Worm (Caenorhabditis elegans) whole organism, late embryonic: ENCODE results near the gene srf-3.

Experiments used
- ama-1 ChIP-seq: fragments of 150-350 bp; optimal IDR thresholded peaks from 2 replicates; lab custom pipeline; 2014
- ceh-24 ChIP-seq: sonication (generic microtip); optimal IDR thresholded peaks from 2 replicates; lab custom pipeline; 2016; ENCODE audit warnings: mild to moderate bottlenecking, missing genetic modification characterization, missing compliant biosample characterization
- elt-4 ChIP-seq: sonication (generic microtip); optimal IDR thresholded peaks from 2 replicates; lab custom pipeline; 2016; ENCODE audit warnings: missing genetic modification characterization, missing compliant biosample characterization
- ets-4 ChIP-seq: sonication (generic microtip); optimal IDR thresholded peaks from 2 replicates; lab custom pipeline; 2016; ENCODE audit warnings: missing genetic modification characterization, missing compliant biosample characterization
- hlh-13 ChIP-seq: fragments of 200-800 bp; sonication (Bioruptor generic); optimal IDR thresholded peaks from 2 replicates; lab custom pipeline; 2018; ENCODE audit warnings: mild to moderate bottlenecking, missing genetic modification characterization, missing compliant biosample characterization
- ref-2 ChIP-seq: sonication (generic microtip); optimal IDR thresholded peaks from 2 replicates; lab custom pipeline; 2016; ENCODE audit warnings: missing genetic modification characterization, missing compliant biosample characterization
- sox-4 ChIP-seq: sonication (generic microtip); optimal IDR thresholded peaks from 2 replicates; lab custom pipeline; 2017; ENCODE audit warnings: mild to moderate bottlenecking, missing genetic modification characterization, inconsistent platforms, missing compliant biosample characterization
- tbx-2 ChIP-seq: sonication (generic microtip); optimal IDR thresholded peaks from 2 replicates; lab custom pipeline; 2016; ENCODE audit warnings: missing genetic modification characterization, missing compliant biosample characterization

DNA sequence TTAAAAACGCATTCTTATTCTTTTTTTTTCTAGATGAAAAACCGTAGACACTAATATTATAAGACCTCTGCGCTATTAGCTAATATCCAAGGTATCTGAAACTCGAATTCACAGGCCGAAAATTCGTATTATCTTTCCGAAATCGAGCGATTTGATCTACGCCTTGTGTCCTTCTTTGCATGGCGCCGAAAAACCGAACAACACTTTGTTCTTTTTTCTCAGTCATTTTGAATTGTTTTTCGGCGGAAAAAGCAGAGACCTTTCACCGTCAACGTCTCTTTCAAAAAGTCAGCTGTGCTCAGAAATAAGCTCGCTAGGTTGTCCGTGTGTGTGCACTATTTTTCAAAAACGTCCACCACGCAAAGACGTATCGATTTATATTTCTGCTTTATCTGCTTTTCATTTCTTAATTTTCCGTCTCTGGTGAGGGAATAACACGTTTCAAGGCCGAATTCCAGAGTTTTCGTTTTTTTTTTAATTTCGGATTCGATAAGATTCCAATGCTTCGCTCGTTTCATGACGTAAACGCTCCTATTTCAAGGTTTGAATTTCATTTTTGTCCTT lies 18.4 kb upstream of the srf-3 start:
- TF ChIP-seq tbx-2 (tag; lab: Kevin White, UChicago) (no peak), ama-1 (lab: Kevin White, UChicago) (no peak), hlh-13 (GFP tag; lab: Kevin White, UChicago) (no peak), ceh-24 (tag; lab: Kevin White, UChicago) (no peak), ets-4 (tag; lab: Kevin White, UChicago) (no peak), sox-4 (tag; lab: Kevin White, UChicago) (no peak), ref-2 (tag; lab: Kevin White, UChicago) (no peak), elt-4 (no peak)
